Worm (Caenorhabditis elegans): ENCODE data around the gene F08F8.10.

DNA sequence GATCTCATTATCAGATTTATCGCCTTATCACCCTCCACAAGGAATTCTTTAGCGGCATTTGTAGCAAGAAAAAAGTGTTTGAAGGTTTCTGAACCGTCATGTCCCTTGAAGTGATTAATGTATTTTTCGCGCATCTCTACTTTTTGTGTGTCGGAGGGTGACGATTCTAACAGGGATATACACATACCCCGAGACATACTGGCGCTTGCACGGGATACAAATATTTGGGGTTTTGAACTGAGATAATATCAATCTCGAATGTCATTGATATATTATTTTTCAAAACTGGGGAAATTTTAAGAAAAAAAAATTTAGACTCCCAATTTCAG lies 51.6 kb downstream of the F08F8.10 start:
- TF ChIP-seq snpc-4 (tag; optimal IDR thresholded peaks at IDR 0.05) (no peak), nhr-28 (tag; optimal IDR thresholded peaks at IDR 0.05) (no peak), egl-27 (tag; optimal IDR thresholded peaks at IDR 0.05) (no peak), sup-37 (GFP tag; optimal IDR thresholded peaks at IDR 0.05) (no peak), efl-1 (optimal IDR thresholded peaks at IDR 0.05) (no peak), efl-1 (GFP tag; optimal IDR thresholded peaks at IDR 0.05 in 1 of 2) (no peak), aha-1 (tag; optimal IDR thresholded peaks at IDR 0.05) (no peak), skn-1 (tag; optimal IDR thresholded peaks at IDR 0.05) (no peak), fos-1 (tag; optimal IDR thresholded peaks at IDR 0.05) (no peak), mep-1 (tag; optimal IDR thresholded peaks at IDR 0.05) (no peak)
